Fruit fly (Drosophila melanogaster) whole organism, prepupa: ENCODE measurements around the gene Nup93-1.

Experiments used
- CG10631 ChIP-seq: fragments of 200-800 bp; sonication (Bioruptor generic); optimal IDR thresholded peaks from 2 replicates; lab custom pipeline; 2016; ENCODE audit warnings: missing biosample characterization, missing genetic modification characterization
- CG11762 ChIP-seq: fragments of 200-800 bp; sonication (Bioruptor generic); optimal IDR thresholded peaks from 3 replicates; lab custom pipeline; 2016; ENCODE audit warnings: missing biosample characterization, missing genetic modification characterization; ENCODE audit not compliant: insufficient read depth
- CG11902 ChIP-seq: fragments of 200-800 bp; sonication (Bioruptor generic); optimal IDR thresholded peaks from 3 replicates; lab custom pipeline; 2016; ENCODE audit warnings: missing biosample characterization, missing genetic modification characterization
- CG1621 ChIP-seq: fragments of 200-800 bp; sonication (Bioruptor generic); optimal IDR thresholded peaks from 3 replicates; lab custom pipeline; 2018; ENCODE audit warnings: missing biosample characterization, mild to moderate bottlenecking, missing genetic modification characterization
- CG31627 ChIP-seq: fragments of 200-800 bp; sonication (Bioruptor generic); optimal IDR thresholded peaks from 3 replicates; lab custom pipeline; 2016; ENCODE audit warnings: missing biosample characterization, missing genetic modification characterization
- CG32006 ChIP-seq: fragments of 200-800 bp; sonication (Bioruptor generic); optimal IDR thresholded peaks from 3 replicates; lab custom pipeline; 2017; ENCODE audit warnings: missing biosample characterization, mild to moderate bottlenecking, missing genetic modification characterization
- CG34406 ChIP-seq: fragments of 200-800 bp; sonication (Bioruptor generic); optimal IDR thresholded peaks from 3 replicates; lab custom pipeline; 2016; ENCODE audit warnings: missing biosample characterization, missing genetic modification characterization
- CG4318 ChIP-seq: fragments of 200-800 bp; sonication (Bioruptor generic); optimal IDR thresholded peaks from 3 replicates; lab custom pipeline; 2017; ENCODE audit warnings: missing biosample characterization, mild to moderate bottlenecking, missing genetic modification characterization
- CG6163 ChIP-seq: fragments of 200-800 bp; sonication (Bioruptor generic); IDR thresholded peaks from 3 replicates; pipeline ENCODE4 v1.3.6; 2022; ENCODE audit warnings: missing biosample characterization, missing genetic modification characterization
- CG6276 ChIP-seq: fragments of 200-800 bp; sonication (Bioruptor generic); optimal IDR thresholded peaks from 2 replicates; lab custom pipeline; 2017; ENCODE audit warnings: missing biosample characterization, mild to moderate bottlenecking, missing genetic modification characterization
- CG6792 ChIP-seq: fragments of 200-800 bp; sonication (Bioruptor generic); optimal IDR thresholded peaks from 3 replicates; lab custom pipeline; 2016; ENCODE audit warnings: missing biosample characterization, missing genetic modification characterization
- CG6808 ChIP-seq: fragments of 200-800 bp; sonication (Bioruptor generic); optimal IDR thresholded peaks from 3 replicates; lab custom pipeline; 2017; ENCODE audit warnings: missing biosample characterization, missing genetic modification characterization, mild to moderate bottlenecking, moderate library complexity, missing genetic modification reagents
- CG6854 ChIP-seq: fragments of 200-800 bp; sonication (Bioruptor generic); optimal IDR thresholded peaks from 2 replicates; lab custom pipeline; 2017; ENCODE audit warnings: missing biosample characterization, mild to moderate bottlenecking, missing genetic modification characterization
- CG7368 ChIP-seq: fragments of 200-800 bp; sonication (Bioruptor generic); optimal IDR thresholded peaks from 3 replicates; lab custom pipeline; 2016; ENCODE audit warnings: missing biosample characterization, missing genetic modification characterization
- CG8119 ChIP-seq: fragments of 200-800 bp; sonication (Bioruptor generic); IDR thresholded peaks from 3 replicates; pipeline ENCODE4 v1.3.6; 2022; ENCODE audit warnings: missing biosample characterization, missing genetic modification characterization
- CG9139 ChIP-seq: fragments of 200-800 bp; sonication (Bioruptor generic); optimal IDR thresholded peaks from 3 replicates; lab custom pipeline; 2017; ENCODE audit warnings: missing biosample characterization, mild to moderate bottlenecking, missing genetic modification characterization
- Eip75B ChIP-seq: fragments of 200-800 bp; sonication (Bioruptor generic); optimal IDR thresholded peaks from 3 replicates; lab custom pipeline; 2016; ENCODE audit warnings: missing biosample characterization, missing genetic modification characterization
- Eip78C ChIP-seq: fragments of 200-800 bp; sonication (Bioruptor generic); peaks from one replicate; lab custom pipeline; 2016; ENCODE audit warnings: missing biosample characterization, missing genetic modification characterization
- Eip93F ChIP-seq: fragments of 200-800 bp; sonication (Bioruptor generic); optimal IDR thresholded peaks from 2 replicates; lab custom pipeline; 2016; ENCODE audit warnings: missing biosample characterization, mild to moderate bottlenecking, missing genetic modification characterization
- Ets21C ChIP-seq: fragments of 200-800 bp; sonication (Bioruptor generic); optimal IDR thresholded peaks from 3 replicates; lab custom pipeline; 2016; ENCODE audit warnings: missing biosample characterization, missing genetic modification characterization
- Gug ChIP-seq: fragments of 200-800 bp; sonication (Bioruptor generic); IDR thresholded peaks from 2 replicates; pipeline ENCODE4 v1.3.6; 2022; ENCODE audit warnings: missing biosample characterization, missing genetic modification characterization
- Hr38 ChIP-seq: sonication (Bioruptor generic); optimal IDR thresholded peaks from 2 replicates; lab custom pipeline; 2016; ENCODE audit warnings: missing biosample characterization, missing genetic modification characterization
- Hr4 ChIP-seq: fragments of 200-800 bp; sonication (Bioruptor generic); optimal IDR thresholded peaks from 3 replicates; lab custom pipeline; 2016; ENCODE audit warnings: missing biosample characterization, missing genetic modification characterization
- Lpt ChIP-seq: fragments of 200-800 bp; sonication (Bioruptor generic); optimal IDR thresholded peaks from 3 replicates; lab custom pipeline; 2016; ENCODE audit warnings: missing biosample characterization, missing genetic modification characterization
- Met ChIP-seq: fragments of 200-800 bp; sonication (Bioruptor generic); optimal IDR thresholded peaks from 3 replicates; lab custom pipeline; 2016; ENCODE audit warnings: missing biosample characterization, missing genetic modification characterization
- Smox ChIP-seq: fragments of 200-800 bp; sonication (Bioruptor generic); optimal IDR thresholded peaks from 3 replicates; lab custom pipeline; 2016; ENCODE audit warnings: missing biosample characterization, missing genetic modification characterization
- Sox102F ChIP-seq: fragments of 200-800 bp; sonication (Bioruptor generic); optimal IDR thresholded peaks from 2 replicates; lab custom pipeline; 2016; ENCODE audit warnings: missing biosample characterization, mild to moderate bottlenecking, missing genetic modification characterization
- Sox14 ChIP-seq: fragments of 200-800 bp; sonication (Bioruptor generic); optimal IDR thresholded peaks from 3 replicates; lab custom pipeline; 2016; ENCODE audit warnings: missing biosample characterization, missing genetic modification characterization
- Sox15 ChIP-seq: fragments of 200-800 bp; sonication (Bioruptor generic); optimal IDR thresholded peaks from 3 replicates; lab custom pipeline; 2016; ENCODE audit warnings: missing biosample characterization, missing genetic modification characterization
- dac ChIP-seq: fragments of 200-800 bp; sonication (Bioruptor generic); optimal IDR thresholded peaks from 2 replicates; lab custom pipeline; 2017; ENCODE audit warnings: missing biosample characterization, mild to moderate bottlenecking, missing genetic modification characterization
- dsx ChIP-seq: fragments of 200-800 bp; optimal IDR thresholded peaks from 3 replicates; lab custom pipeline; 2019; ENCODE audit warnings: missing biosample characterization, mild to moderate bottlenecking, missing genetic modification characterization, moderate library complexity; ENCODE audit not compliant: poor library complexity, severe bottlenecking
- eg ChIP-seq: fragments of 200-800 bp; sonication (Bioruptor generic); IDR thresholded peaks from 3 replicates; pipeline ENCODE4 v1.3.6; 2022; ENCODE audit warnings: missing biosample characterization, missing genetic modification characterization
- esn ChIP-seq: fragments of 200-800 bp; sonication (Bioruptor generic); optimal IDR thresholded peaks from 2 replicates; lab custom pipeline; 2016; ENCODE audit warnings: missing biosample characterization, mild to moderate bottlenecking, missing genetic modification characterization, moderate library complexity
- fd59A ChIP-seq: fragments of 200-800 bp; sonication (Bioruptor generic); optimal IDR thresholded peaks from 2 replicates; lab custom pipeline; 2017; ENCODE audit warnings: missing biosample characterization, mild to moderate bottlenecking, missing genetic modification characterization, missing genetic modification reagents
- fkh ChIP-seq: fragments of 200-800 bp; sonication (Bioruptor generic); optimal IDR thresholded peaks from 3 replicates; lab custom pipeline; 2017; ENCODE audit warnings: missing biosample characterization, mild to moderate bottlenecking, missing genetic modification characterization, moderate library complexity
- net ChIP-seq: fragments of 200-800 bp; sonication (Bioruptor generic); optimal IDR thresholded peaks from 3 replicates; lab custom pipeline; 2016; ENCODE audit warnings: missing biosample characterization, missing genetic modification characterization
- spab ChIP-seq: fragments of 200-800 bp; sonication (Bioruptor generic); optimal IDR thresholded peaks from 2 replicates; lab custom pipeline; 2017; ENCODE audit warnings: missing biosample characterization, mild to moderate bottlenecking, missing genetic modification characterization, missing genetic modification reagents
- ss ChIP-seq, 2 experiments: fragments of 200-800 bp; sonication (Bioruptor generic); optimal IDR thresholded peaks; 2 replicates in 1 of 2; 3 replicates in 1 of 2; lab custom pipeline; 2017 to 2018; ENCODE audit warnings: mild to moderate bottlenecking in 2 of 2, missing biosample characterization in 2 of 2, missing genetic modification characterization in 2 of 2, moderate library complexity in 1 of 2
- svp ChIP-seq: fragments of 200-800 bp; sonication (Bioruptor generic); peaks from one replicate; lab custom pipeline; 2016; ENCODE audit warnings: missing biosample characterization, missing genetic modification characterization
- topi ChIP-seq: fragments of 200-800 bp; sonication (Bioruptor generic); optimal IDR thresholded peaks from 3 replicates; lab custom pipeline; 2016; ENCODE audit warnings: missing biosample characterization, missing genetic modification characterization
- vri ChIP-seq: fragments of 200-800 bp; sonication (Bioruptor generic); optimal IDR thresholded peaks from 3 replicates; lab custom pipeline; 2016; ENCODE audit warnings: missing biosample characterization, mild to moderate bottlenecking, missing genetic modification characterization

Nup93-1 gene

DNA sequence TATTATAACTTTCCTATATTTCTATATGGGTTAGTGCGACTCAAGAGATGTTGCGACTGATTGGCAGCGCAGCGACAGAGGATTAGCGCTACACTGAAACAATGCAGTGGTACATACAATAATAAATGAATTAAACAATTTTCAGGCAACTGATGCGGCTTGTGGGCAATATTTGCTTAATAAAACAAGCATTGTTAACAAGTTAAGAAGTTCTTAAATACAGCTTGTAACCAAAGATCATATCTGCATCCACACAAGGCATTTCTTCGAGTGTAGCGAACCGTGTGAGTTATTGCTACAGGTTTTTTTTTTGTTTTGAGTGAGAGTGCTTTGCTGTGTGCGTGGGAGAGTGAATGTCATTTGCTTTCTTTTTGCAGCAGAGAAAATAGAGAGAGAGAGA lies 16.3 kb downstream of the Nup93-1 start (continued):
- TF ChIP-seq CG6792 (GFP tag; lab: Kevin White, UChicago) (peak; percentile 89), Met (GFP tag; lab: Kevin White, UChicago) (peak; percentile 92), svp (peak; percentile 92), CG34406 (GFP tag; lab: Kevin White, UChicago) (peak; percentile 90), CG4318 (GFP tag; lab: Kevin White, UChicago) (peak; percentile 90), Eip93F (GFP tag; lab: Kevin White, UChicago) (peak; percentile 45), Eip75B (peak; percentile 90), CG6276 (GFP tag; lab: Kevin White, UChicago) (peak; percentile 94), fkh (GFP tag; lab: Kevin White, UChicago) (peak; percentile 20), net (GFP tag; lab: Kevin White, UChicago) (peak; percentile 93), CG32006 (GFP tag; lab: Kevin White, UChicago) (peak; percentile 98), ss (GFP tag; optimal IDR thresholded peaks at IDR 0.05; lab: Kevin White, UChicago) (peak; percentile 63 to 85), spab (GFP tag; lab: Kevin White, UChicago) (peak; percentile 76), dsx (peak; percentile 59), CG1621 (tag; lab: Kevin White, UChicago) (peak; percentile 78), Eip78C (peak; percentile 97), dac (GFP tag; lab: Kevin White, UChicago) (peak; percentile 93), esn (GFP tag; lab: Kevin White, UChicago) (peak; percentile 89), Hr4 (peak; percentile 98), Sox102F (GFP tag; lab: Kevin White, UChicago) (peak; percentile 85), CG10631 (peak; percentile 84), CG8119 (GFP tag; lab: Robert Waterston, UW) (peak; percentile 96), Sox14 (peak; percentile 89), Ets21C (GFP tag; lab: Kevin White, UChicago) (peak; percentile 81), vri (GFP tag; lab: Kevin White, UChicago) (peak; percentile 86), CG9139 (GFP tag; lab: Kevin White, UChicago) (peak; percentile 77), CG6854 (GFP tag; lab: Kevin White, UChicago) (peak; percentile 45), Hr38 (GFP tag; lab: Kevin White, UChicago) (peak; percentile 80), CG11902 (GFP tag; lab: Kevin White, UChicago) (peak; percentile 79), CG7368 (GFP tag; lab: Kevin White, UChicago) (peak; percentile 76), topi (peak; percentile 91), CG6808 (peak; percentile 78)
- TF ChIP-seq, all 60 proteins: peak for 60

DNA sequence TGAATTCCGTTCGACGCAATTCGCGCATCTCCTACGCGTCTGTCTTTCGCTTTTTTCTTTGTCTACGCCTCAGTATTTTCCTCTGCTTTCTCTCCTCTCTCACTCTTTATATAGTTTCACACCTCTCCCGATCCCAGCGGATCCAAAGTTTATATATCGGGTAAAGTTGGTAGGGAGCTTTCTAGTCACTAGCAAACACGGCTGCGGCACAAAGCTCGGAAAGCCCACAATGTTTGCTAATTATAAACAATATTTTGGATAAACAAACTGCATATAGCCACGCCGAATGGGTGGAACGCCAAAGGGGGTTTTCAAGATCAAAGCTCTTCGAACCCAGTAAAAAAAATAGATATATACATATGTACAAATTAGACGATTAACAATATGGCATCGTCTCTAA lies 17.4 kb downstream of the Nup93-1 start:
- TF ChIP-seq CG31627 (GFP tag; lab: Kevin White, UChicago) (no peak), Sox15 (GFP tag; lab: Kevin White, UChicago) (no peak), CG8119 (GFP tag; lab: Robert Waterston, UW) (0 out of 3 replicates have a peak, but pooled peaks have one; percentile 17), eg (GFP tag; lab: Robert Waterston, UW) (peak; percentile 10; the same call in 1 of the 3 replicates), CG11762 (GFP tag; lab: Kevin White, UChicago) (no peak), CG32006 (GFP tag; lab: Kevin White, UChicago) (no peak), CG6854 (GFP tag; lab: Kevin White, UChicago) (no peak), Eip78C (peak; percentile 39), CG9139 (GFP tag; lab: Kevin White, UChicago) (peak; percentile 7), Smox (GFP tag; lab: Kevin White, UChicago) (no peak), fkh (GFP tag; lab: Kevin White, UChicago) (peak; percentile 66)

DNA sequence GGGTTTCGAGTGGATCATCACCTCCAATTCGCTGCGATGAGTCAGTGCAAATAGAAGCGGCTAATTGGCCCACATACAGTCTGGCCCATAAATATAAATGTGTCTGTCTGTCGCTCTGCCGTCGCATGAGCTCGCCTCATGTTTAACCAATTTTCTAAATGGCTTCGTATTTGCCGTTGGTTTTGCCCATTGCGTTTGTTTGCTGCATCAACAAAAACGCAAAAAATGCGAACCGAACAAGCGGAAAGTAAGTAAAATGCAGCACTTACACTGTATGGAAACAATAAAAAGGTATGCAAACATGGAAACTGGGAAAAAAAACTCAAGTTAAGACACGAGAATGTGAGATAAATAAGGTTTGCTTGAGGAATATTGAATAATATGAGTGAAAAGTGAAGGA lies 20.9 kb downstream of the Nup93-1 start:
- peak; percentile 35 for TF ChIP-seq fkh (GFP tag; lab: Kevin White, UChicago)
- no peak for TF ChIP-seq CG6808
- no peak for TF ChIP-seq esn (GFP tag; lab: Kevin White, UChicago)
- TF ChIP-seq Eip78C, result no peak
- no peak for TF ChIP-seq eg (GFP tag; lab: Robert Waterston, UW)
- TF ChIP-seq fd59A (GFP tag; lab: Kevin White, UChicago), result no peak
- no peak for TF ChIP-seq Hr38 (GFP tag; lab: Kevin White, UChicago)
- TF ChIP-seq Lpt, result no peak
- TF ChIP-seq Gug, result no peak
- TF ChIP-seq CG6163 (GFP tag; lab: Robert Waterston, UW), result 0 out of 3 replicates have a peak, but pooled peaks have one; percentile 5
